Worm (Caenorhabditis elegans) whole organism, young adult: ENCODE results near the gene spl-3.
A peak's percentile ranks its signal among the peaks of the same experiment; 100 is the strongest.

Source experiments
- B0019.2 ChIP-seq: fragments of 200-800 bp; sonication (Bioruptor generic); conservative IDR thresholded peaks from 2 replicates; pipeline ENCODE4 v1.3.6; 2022; ENCODE audit warnings: missing genetic modification reagents, missing genetic modification characterization, missing compliant biosample characterization
- B0035.1 ChIP-seq: sonication (generic microtip); optimal IDR thresholded peaks from 2 replicates; lab custom pipeline; 2016; ENCODE audit warnings: missing genetic modification characterization, mild to moderate bottlenecking, missing compliant biosample characterization, missing genotype, missing genetic modification reagents
- C17E4.6 ChIP-seq: fragments of 200-800 bp; sonication (Bioruptor generic); IDR thresholded peaks from 2 replicates; pipeline ENCODE4 v1.3.6; 2022; ENCODE audit warnings: missing genetic modification reagents, missing genetic modification characterization, missing compliant biosample characterization
- D2030.7 ChIP-seq: fragments of 200-800 bp; sonication (Bioruptor generic); IDR thresholded peaks from 2 replicates; pipeline ENCODE4 v1.3.6; 2022; ENCODE audit warnings: missing genetic modification reagents, missing genetic modification characterization, missing compliant biosample characterization
- F23B12.7 ChIP-seq: sonication (generic microtip); optimal IDR thresholded peaks from 2 replicates; lab custom pipeline; 2017; ENCODE audit warnings: missing genetic modification characterization, mild to moderate bottlenecking, missing compliant biosample characterization, antibody characterized with exemption, moderate library complexity; ENCODE audit not compliant: insufficient read depth
- F39B2.1 ChIP-seq: fragments of 200-800 bp; sonication (Bioruptor generic); IDR thresholded peaks from 2 replicates; pipeline ENCODE4 v1.3.6; 2022; ENCODE audit warnings: missing genetic modification reagents, missing genetic modification characterization, missing compliant biosample characterization
- Y53G8AR.9 ChIP-seq: fragments of 200-800 bp; sonication (Bioruptor generic); conservative IDR thresholded peaks from 2 replicates; pipeline ENCODE4 v1.3.6; 2022; ENCODE audit warnings: missing genetic modification reagents, missing genetic modification characterization, missing compliant biosample characterization
- attf-3 ChIP-seq: fragments of 200-800 bp; sonication (Bioruptor generic); conservative IDR thresholded peaks from 2 replicates; pipeline ENCODE4 v1.3.6; 2022; ENCODE audit warnings: missing genetic modification reagents, missing genetic modification characterization, missing compliant biosample characterization
- attf-6 ChIP-seq: fragments of 200-800 bp; sonication (Bioruptor generic); IDR thresholded peaks from 2 replicates; pipeline ENCODE4 v1.3.6; 2022; ENCODE audit warnings: missing genetic modification reagents, missing genetic modification characterization, missing compliant biosample characterization
- cebp-1 ChIP-seq, 2 experiments: fragments of 200-800 bp in 1 of 2; sonication (Bioruptor generic) in 1 of 2; sonication (generic microtip) in 1 of 2; IDR thresholded peaks in 1 of 2; optimal IDR thresholded peaks in 1 of 2; 2 replicates each; pipeline versions ENCODE4 v1.3.6 to Lab custom; 2017 to 2022; ENCODE audit warnings: missing compliant biosample characterization in 2 of 2, missing genetic modification characterization in 2 of 2, mild to moderate bottlenecking in 1 of 2, missing genetic modification reagents in 1 of 2, moderate library complexity in 1 of 2
- chd-7 ChIP-seq: sonication (generic microtip); optimal IDR thresholded peaks from 2 replicates; lab custom pipeline; 2016; ENCODE audit warnings: mild to moderate bottlenecking, missing genetic modification characterization, moderate library complexity, missing compliant biosample characterization
- die-1 ChIP-seq: sonication (generic microtip); optimal IDR thresholded peaks from 2 replicates; lab custom pipeline; 2016; ENCODE audit warnings: missing genotype, mild to moderate bottlenecking, missing genetic modification characterization, missing compliant biosample characterization
- dox-1 ChIP-seq: fragments of 200-800 bp; sonication (Bioruptor generic); IDR thresholded peaks from 2 replicates; pipeline ENCODE4 v1.3.6; 2022; ENCODE audit warnings: missing genetic modification reagents, missing genetic modification characterization, missing compliant biosample characterization
- dpl-1 ChIP-seq: fragments of 150-350 bp; optimal IDR thresholded peaks from 2 replicates; lab custom pipeline; 2014; ENCODE audit warnings: missing biosample characterization, missing genetic modification reagents, missing genetic modification characterization
- efl-1 ChIP-seq: fragments of 150-350 bp; optimal IDR thresholded peaks from 2 replicates; lab custom pipeline; 2014; ENCODE audit warnings: missing biosample characterization, missing genetic modification reagents, missing genetic modification characterization
- hmg-1.2 ChIP-seq: fragments of 200-800 bp; sonication (Bioruptor generic); IDR thresholded peaks from 2 replicates; pipeline ENCODE4 v1.3.6; 2022; ENCODE audit warnings: missing genetic modification reagents, missing genetic modification characterization, missing compliant biosample characterization
- hmg-20 ChIP-seq: fragments of 200-800 bp; sonication (Bioruptor generic); IDR thresholded peaks from 2 replicates; pipeline ENCODE4 v1.3.6; 2022; ENCODE audit warnings: missing genetic modification reagents, missing genetic modification characterization, missing compliant biosample characterization
- hrde-1 ChIP-seq: sonication (generic microtip); optimal IDR thresholded peaks from 2 replicates; lab custom pipeline; 2016; ENCODE audit warnings: missing genetic modification characterization, mild to moderate bottlenecking, missing compliant biosample characterization, moderate library complexity, missing genotype, missing genetic modification reagents, borderline replicate concordance
- lin-35 ChIP-seq, 3 experiments: fragments of 150-350 bp in 2 of 3; sonication (generic microtip) in 1 of 3; optimal IDR thresholded peaks; 2 replicates each; lab custom pipeline; 2014 to 2018; ENCODE audit warnings: missing biosample characterization in 3 of 3, missing genetic modification characterization in 3 of 3, missing genetic modification reagents in 3 of 3
- lin-54 ChIP-seq: fragments of 200-800 bp; sonication (Bioruptor generic); optimal IDR thresholded peaks from 2 replicates; lab custom pipeline; 2018; ENCODE audit warnings: mild to moderate bottlenecking, missing genetic modification characterization, missing compliant biosample characterization
- lir-1 ChIP-seq: fragments of 200-800 bp; sonication (Bioruptor generic); conservative IDR thresholded peaks from 2 replicates; pipeline ENCODE4 v1.3.6; 2022; ENCODE audit warnings: missing genetic modification reagents, missing genetic modification characterization, missing compliant biosample characterization
- lsl-1 ChIP-seq: fragments of 200-800 bp; sonication (Bioruptor generic); optimal IDR thresholded peaks from 2 replicates; lab custom pipeline; 2018; ENCODE audit warnings: mild to moderate bottlenecking, missing genetic modification characterization, moderate library complexity, missing compliant biosample characterization
- madf-10 ChIP-seq: sonication (generic microtip); optimal IDR thresholded peaks from 2 replicates; lab custom pipeline; 2016; ENCODE audit warnings: mild to moderate bottlenecking, missing genetic modification characterization, missing compliant biosample characterization
- madf-6 ChIP-seq: fragments of 200-800 bp; sonication (Bioruptor generic); IDR thresholded peaks from 2 replicates; pipeline ENCODE4 v1.3.6; 2022; ENCODE audit warnings: missing genetic modification reagents, missing genetic modification characterization, missing compliant biosample characterization
- nhr-120 ChIP-seq: fragments of 200-800 bp; sonication (Bioruptor generic); IDR thresholded peaks from 2 replicates; pipeline ENCODE4 v1.3.6; 2022; ENCODE audit warnings: missing genetic modification characterization, missing compliant biosample characterization
- nhr-179 ChIP-seq: sonication (generic microtip); optimal IDR thresholded peaks from 2 replicates; lab custom pipeline; 2016; ENCODE audit warnings: mild to moderate bottlenecking, missing genetic modification characterization, missing compliant biosample characterization
- rcor-1 ChIP-seq: fragments of 200-800 bp; sonication (Bioruptor generic); IDR thresholded peaks from 2 replicates; pipeline ENCODE4 v1.3.6; 2022; ENCODE audit warnings: missing genetic modification reagents, missing genetic modification characterization, missing compliant biosample characterization
- rec-8 ChIP-seq, 2 experiments: sonication (generic microtip); optimal IDR thresholded peaks; 2 replicates each; lab custom pipeline; 2016; ENCODE audit warnings: mild to moderate bottlenecking in 2 of 2, missing genetic modification characterization in 2 of 2, missing genetic modification reagents in 2 of 2, missing genotype in 2 of 2, missing biosample characterization in 1 of 2, missing compliant biosample characterization in 1 of 2, moderate library complexity in 1 of 2
- repo-1 ChIP-seq: sonication (generic microtip); optimal IDR thresholded peaks from 2 replicates; lab custom pipeline; 2017; ENCODE audit warnings: mild to moderate bottlenecking, missing genetic modification characterization, missing compliant biosample characterization
- rpc-1 ChIP-seq, 2 experiments: fragments of 150-350 bp in 1 of 2; sonication (generic microtip) in 1 of 2; optimal IDR thresholded peaks; 2 replicates each; lab custom pipeline; 2014 to 2018; ENCODE audit warnings: missing biosample characterization in 1 of 2, missing genetic modification characterization in 1 of 2, missing genetic modification reagents in 1 of 2, missing genotype in 1 of 2
- snpc-4 ChIP-seq, 5 experiments: fragments of 150-350 bp in 1 of 5; sonication (generic microtip) in 4 of 5; optimal IDR thresholded peaks; 2 replicates each; lab custom pipeline; 2014 to 2018; ENCODE audit warnings: missing genetic modification characterization in 5 of 5, missing biosample characterization in 3 of 5, antibody characterized with exemption in 2 of 5, mild to moderate bottlenecking in 2 of 5, missing compliant biosample characterization in 2 of 5, missing genotype in 2 of 5, moderate library complexity in 2 of 5, missing genetic modification reagents in 1 of 5
- tbp1 ChIP-seq: fragments of 200-800 bp; sonication (Bioruptor generic); optimal IDR thresholded peaks from 2 replicates; lab custom pipeline; 2018; ENCODE audit warnings: mild to moderate bottlenecking, missing genetic modification characterization, missing compliant biosample characterization
- zim-3 ChIP-seq: sonication (generic microtip); optimal IDR thresholded peaks from 2 replicates; lab custom pipeline; 2017; ENCODE audit warnings: mild to moderate bottlenecking, missing genetic modification characterization, moderate library complexity, missing compliant biosample characterization
- ztf-26 ChIP-seq: sonication (generic microtip); optimal IDR thresholded peaks from 2 replicates; lab custom pipeline; 2017; ENCODE audit warnings: missing genetic modification characterization, missing compliant biosample characterization
- ztf-3 ChIP-seq: fragments of 200-800 bp; sonication (Bioruptor generic); optimal IDR thresholded peaks from 2 replicates; lab custom pipeline; 2018; ENCODE audit warnings: mild to moderate bottlenecking, missing genetic modification characterization, missing compliant biosample characterization
- ztf-6 ChIP-seq: fragments of 200-800 bp; sonication (Bioruptor generic); IDR thresholded peaks from 2 replicates; pipeline ENCODE4 v1.3.6; 2022; ENCODE audit warnings: missing genetic modification reagents, missing genetic modification characterization, missing compliant biosample characterization

spl-3 gene

DNA sequence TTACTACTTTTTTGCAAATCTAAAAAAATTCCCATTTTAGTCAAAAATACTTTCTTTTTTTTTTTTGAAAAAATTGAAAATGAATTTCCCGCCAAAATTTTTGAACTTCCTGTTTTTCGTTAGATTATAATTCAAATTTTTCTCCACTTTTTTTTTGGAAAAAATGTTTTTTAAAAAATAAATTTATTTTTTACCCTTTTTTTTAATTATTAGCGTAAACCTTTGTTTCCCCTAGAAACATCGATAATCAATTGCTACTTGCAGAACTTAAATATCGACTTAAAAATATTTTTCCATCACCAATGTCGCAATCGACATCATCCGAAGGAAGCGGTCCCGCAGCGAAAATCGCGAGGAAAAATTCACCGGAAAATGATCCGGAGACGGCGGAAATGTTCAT lies 22.5 kb upstream of the spl-3 start, which contains the start of gene cec-2:
Gene cec-2, plus strand, starts transcription at position 301 of the 400 bp plus-strand sequence.
- no peak for TF ChIP-seq chd-7 (tag; lab: Kevin White, UChicago)
- no peak for TF ChIP-seq repo-1 (tag; lab: Kevin White, UChicago)
- TF ChIP-seq rec-8 (tag; optimal IDR thresholded peaks at IDR 0.05; lab: Kevin White, UChicago) = no peak
- no peak for TF ChIP-seq ztf-6
- TF ChIP-seq B0035.1 (tag; lab: Kevin White, UChicago) = no peak
- TF ChIP-seq zim-3 (tag; lab: Kevin White, UChicago) = no peak
- TF ChIP-seq C17E4.6 (GFP tag; lab: Robert Waterston, UW) = no peak
- TF ChIP-seq hrde-1 (tag; lab: Kevin White, UChicago) = no peak
- TF ChIP-seq nhr-120 (GFP tag; lab: Robert Waterston, UW) = no peak
- no peak for TF ChIP-seq Y53G8AR.9 (GFP tag; lab: Robert Waterston, UW)
- TF ChIP-seq madf-10 = no peak

ce11 chrIV:1174411-1174810 lies 18.5 kb upstream of the spl-3 start:
- TF ChIP-seq ztf-3 (GFP tag; lab: Kevin White, UChicago) (no peak), lsl-1 (GFP tag; lab: Kevin White, UChicago) (peak; percentile 45)

ce11 chrIV:1176613-1177012 lies 16.3 kb upstream of the spl-3 start:
- TF ChIP-seq D2030.7 (GFP tag; lab: Robert Waterston, UW) = no peak
- TF ChIP-seq F39B2.1 = no peak
- TF ChIP-seq lir-1 (GFP tag; lab: Robert Waterston, UW) = no peak
- TF ChIP-seq ztf-26 (tag; lab: Kevin White, UChicago) = no peak
- no peak for TF ChIP-seq lin-54 (GFP tag; lab: Kevin White, UChicago)
- TF ChIP-seq madf-10 = no peak
- no peak for TF ChIP-seq attf-6 (GFP tag; lab: Robert Waterston, UW)
- no peak for TF ChIP-seq F23B12.7 (tag; lab: Kevin White, UChicago)

DNA sequence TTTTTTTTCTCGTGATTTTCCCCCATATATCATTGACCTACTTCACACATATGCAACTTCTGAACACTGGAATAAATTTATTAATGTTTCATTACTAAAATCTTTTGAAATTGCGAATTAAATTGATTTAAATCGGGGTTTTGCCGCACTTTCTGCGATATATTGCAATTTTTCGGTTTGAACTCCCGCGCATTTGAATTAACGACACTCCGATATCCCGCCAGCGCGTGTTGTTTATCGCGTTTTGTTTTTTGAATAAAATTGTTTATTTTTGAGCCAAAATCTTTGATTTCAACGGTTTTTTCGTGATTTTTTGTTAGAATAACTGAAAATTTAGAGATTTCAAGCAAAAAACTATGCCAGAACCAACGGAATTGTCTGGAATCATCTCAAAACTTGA lies 15.2 kb upstream of the spl-3 start, which contains the start of gene Y104H12D.2:
Gene Y104H12D.2, plus strand, starts transcription at position 340 of the 400 bp plus-strand sequence.
- TF ChIP-seq hmg-1.2 (GFP tag; lab: Robert Waterston, UW) = peak; percentile 28; the same call in 1 of the 2 replicates
- no peak for TF ChIP-seq cebp-1 (GFP tag; IDR thresholded peaks at IDR 0.05; lab: Robert Waterston, UW)
- TF ChIP-seq cebp-1 (tag; optimal IDR thresholded peaks at IDR 0.05; lab: Kevin White, UChicago) = peak; percentile 20
- TF ChIP-seq attf-6 (GFP tag; lab: Robert Waterston, UW) = no peak
- no peak for TF ChIP-seq dox-1 (GFP tag; lab: Robert Waterston, UW)
- no peak for TF ChIP-seq die-1 (tag; lab: Kevin White, UChicago)
- TF ChIP-seq nhr-179 (tag; lab: Kevin White, UChicago) = no peak
- TF ChIP-seq B0019.2 (GFP tag; lab: Robert Waterston, UW) = 0 out of 2 replicates have a peak, but pooled peaks have one; percentile 15
- peak; percentile 97 for TF ChIP-seq attf-3 (GFP tag; lab: Robert Waterston, UW)
- peak; percentile 69 for TF ChIP-seq efl-1 (GFP tag; lab: Kevin White, UChicago)
- TF ChIP-seq rpc-1 (optimal IDR thresholded peaks at IDR 0.05; lab: Kevin White, UChicago) = no peak
- TF ChIP-seq rpc-1 (tag; optimal IDR thresholded peaks at IDR 0.05; lab: Kevin White, UChicago) = no peak
- TF ChIP-seq snpc-4 (GFP tag; optimal IDR thresholded peaks at IDR 0.05; lab: Kevin White, UChicago) = no peak
- peak in 1 of 4 experiments; percentile 42 for TF ChIP-seq snpc-4 (tag; optimal IDR thresholded peaks at IDR 0.05; lab: Kevin White, UChicago)
- TF ChIP-seq tbp1 (GFP tag; lab: Kevin White, UChicago) = no peak
- peak; percentile 55 for TF ChIP-seq dpl-1 (GFP tag; lab: Kevin White, UChicago)
- TF ChIP-seq hmg-20 (GFP tag; lab: Robert Waterston, UW) = no peak
- 0 out of 2 replicates have a peak, but pooled peaks have one; percentile 39 for TF ChIP-seq rcor-1 (GFP tag; lab: Robert Waterston, UW)
- TF ChIP-seq lin-54 (GFP tag; lab: Kevin White, UChicago) = peak; percentile 82
- TF ChIP-seq lin-35 (GFP tag; optimal IDR thresholded peaks at IDR 0.05; lab: Kevin White, UChicago) = peak in 1 of 3 experiments; percentile 88
- peak; percentile 59; the same call in 1 of the 2 replicates for TF ChIP-seq madf-6 (GFP tag; lab: Robert Waterston, UW)
- no peak for TF ChIP-seq B0035.1 (tag; lab: Kevin White, UChicago)
- TF ChIP-seq, all 124 proteins: peak for 11
